Worm (Caenorhabditis elegans): Measurements from ENCODE around the gene Y110A2AL.9.

- no peak for TF ChIP-seq nhr-25 (tag; optimal IDR thresholded peaks at IDR 0.05)
- TF ChIP-seq fos-1 (tag; optimal IDR thresholded peaks at IDR 0.05): no peak
- no peak for TF ChIP-seq sma-3 (GFP tag; optimal IDR thresholded peaks at IDR 0.05)
- TF ChIP-seq ama-1 (optimal IDR thresholded peaks at IDR 0.05): no peak
- no peak for TF ChIP-seq nhr-77 (tag; optimal IDR thresholded peaks at IDR 0.05)
- TF ChIP-seq nhr-11 (tag; optimal IDR thresholded peaks at IDR 0.05): no peak
- no peak for TF ChIP-seq ztf-11 (tag; optimal IDR thresholded peaks at IDR 0.05)
- TF ChIP-seq R02D3.7 (tag; optimal IDR thresholded peaks at IDR 0.05): no peak
- no peak for TF ChIP-seq snpc-4 (tag; optimal IDR thresholded peaks at IDR 0.05)
- TF ChIP-seq nhr-129 (tag; optimal IDR thresholded peaks at IDR 0.05): no peak
These were observed 2.2 kb downstream of the Y110A2AL.9 start, which contains the start of gene Y110A2AL.5 for ce11 chrII:2864229-2864628.
